Worm (Caenorhabditis elegans): Measurements from ENCODE around the gene Y61A9LA.12.

ce11 chrV:4571997-4572396, 18.3 kb downstream of the Y61A9LA.12 start:
- TF ChIP-seq med-1 (GFP tag; optimal IDR thresholded peaks at IDR 0.05; ENCODE audit: insufficient read depth) (no peak), tab-1 (GFP tag; IDR thresholded peaks at IDR 0.05) (no peak), cog-1 (tag; optimal IDR thresholded peaks at IDR 0.05) (no peak), ztf-29 (GFP tag; IDR thresholded peaks at IDR 0.05) (no peak), ref-1 (GFP tag; conservative IDR thresholded peaks at IDR 0.05) (no peak), klf-2 (GFP tag; conservative IDR thresholded peaks at IDR 0.05) (no peak), flt-1 (GFP tag; IDR thresholded peaks at IDR 0.05) (no peak), T22C8.4 (GFP tag; IDR thresholded peaks at IDR 0.05) (no peak)

Measured in whole organism, midembryonic.